Worm (Caenorhabditis elegans) whole organism, L2 larva: Measurements from ENCODE around the gene srh-87.

Experiments
- ceh-82 ChIP-seq: fragments of 150-350 bp; optimal IDR thresholded peaks from 2 replicates; lab custom pipeline; 2014; ENCODE audit warnings: missing biosample characterization, missing genetic modification characterization
- elt-3 ChIP-seq: sonication (generic microtip); optimal IDR thresholded peaks from 2 replicates; lab custom pipeline; 2017; ENCODE audit warnings: missing biosample characterization, missing genetic modification characterization
- nhr-77 ChIP-seq: fragments of 150-350 bp; optimal IDR thresholded peaks from 2 replicates; lab custom pipeline; 2014; ENCODE audit warnings: missing biosample characterization, missing genetic modification characterization
- snpc-4 ChIP-seq: fragments of 150-350 bp; optimal IDR thresholded peaks from 2 replicates; lab custom pipeline; 2014; ENCODE audit warnings: missing biosample characterization, missing genetic modification characterization
- unc-39 ChIP-seq: fragments of 150-350 bp; optimal IDR thresholded peaks from 2 replicates; lab custom pipeline; 2014; ENCODE audit warnings: missing biosample characterization, missing genetic modification characterization
- unc-55 ChIP-seq: fragments of 150-350 bp; sonication (generic microtip); optimal IDR thresholded peaks from 3 replicates; lab custom pipeline; 2014; ENCODE audit warnings: missing biosample characterization, missing genetic modification reagents, missing genetic modification characterization
- unc-62 ChIP-seq: fragments of 150-350 bp; optimal IDR thresholded peaks from 2 replicates; lab custom pipeline; 2014; ENCODE audit warnings: missing biosample characterization, missing genetic modification reagents, missing genetic modification characterization

ce11 chrV:2962960-2963359, 17.5 kb upstream of the srh-87 start, which contains the start of gene srw-138:
- TF ChIP-seq unc-62 (GFP tag; lab: Kevin White, UChicago) = no peak
- TF ChIP-seq ceh-82 (tag; lab: Kevin White, UChicago) = no peak
- no peak for TF ChIP-seq elt-3 (tag; lab: Kevin White, UChicago)
- no peak for TF ChIP-seq snpc-4 (tag; lab: Kevin White, UChicago)
- no peak for TF ChIP-seq unc-39
- no peak for TF ChIP-seq unc-55
- TF ChIP-seq nhr-77 = no peak
